Worm (Caenorhabditis elegans) whole organism, L1 larva: ENCODE data around the gene lact-4.

Experiments
- nhr-12 ChIP-seq: sonication (generic microtip); optimal IDR thresholded peaks from 2 replicates; lab custom pipeline; 2017; ENCODE audit warnings: missing biosample characterization, missing genetic modification characterization
- pqm-1 ChIP-seq: sonication (generic microtip); optimal IDR thresholded peaks from 3 replicates; lab custom pipeline; 2017; ENCODE audit warnings: missing biosample characterization, missing genetic modification characterization
- unc-86 ChIP-seq: sonication (generic microtip); optimal IDR thresholded peaks from 2 replicates; lab custom pipeline; 2016; ENCODE audit warnings: missing genetic modification characterization, missing compliant biosample characterization
- ztf-4 ChIP-seq: fragments of 150-350 bp; optimal IDR thresholded peaks from 2 replicates; lab custom pipeline; 2014; ENCODE audit warnings: missing biosample characterization, missing genetic modification characterization

DNA sequence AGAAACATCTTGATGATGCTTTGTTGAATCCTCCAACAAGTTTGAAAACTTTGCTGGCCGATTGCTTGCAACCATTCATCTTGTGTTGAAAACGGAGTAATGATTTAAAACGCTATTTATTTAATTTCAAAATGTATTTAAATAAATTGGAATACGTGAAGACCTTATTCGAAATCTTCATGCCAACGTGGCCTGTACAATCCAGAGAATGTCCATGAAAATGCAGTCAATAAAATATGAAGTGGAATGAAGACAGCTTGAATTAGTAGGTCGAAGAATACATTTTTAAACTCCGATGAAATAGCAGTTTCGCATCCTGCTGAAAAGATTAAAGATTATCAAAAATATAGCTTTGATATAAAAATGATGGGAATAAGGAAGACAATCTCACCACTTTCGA lies 25.8 kb downstream of the lact-4 start, which contains the start of gene F22B5.5:
- TF ChIP-seq ztf-4 (tag; lab: Kevin White, UChicago) (no peak), nhr-12 (tag; lab: Kevin White, UChicago) (no peak), pqm-1 (no peak), unc-86 (no peak)
